Fruit fly (Drosophila melanogaster): ENCODE measurements around the gene CG13033.

- TF ChIP-seq usp (GFP tag; optimal IDR thresholded peaks at IDR 0.05) (no peak), Dll (optimal IDR thresholded peaks at IDR 0.05) (no peak), EcR (GFP tag; optimal IDR thresholded peaks at IDR 0.05) (no peak), CG8478 (optimal IDR thresholded peaks at IDR 0.05) (no peak), psq (optimal IDR thresholded peaks at IDR 0.05) (no peak)
Observed at dm6 chr3L:16587994-16588622, 42.7 kb upstream of the CG13033 start.

Data from whole organism.